Worm (Caenorhabditis elegans): ENCODE data around the gene T07A9.12.

- TF ChIP-seq tbx-37 (GFP tag; conservative IDR thresholded peaks at IDR 0.05) (no peak), hmg-4 (GFP tag; optimal IDR thresholded peaks at IDR 0.05) (no peak), ceh-36 (tag; optimal IDR thresholded peaks at IDR 0.05) (no peak), sea-1 (GFP tag; conservative IDR thresholded peaks at IDR 0.05) (no peak), ama-1 (optimal IDR thresholded peaks at IDR 0.05) (no peak), tra-4 (tag; optimal IDR thresholded peaks at IDR 0.05) (no peak), B0310.2 (tag; optimal IDR thresholded peaks at IDR 0.05) (no peak), tbx-11 (GFP tag; IDR thresholded peaks at IDR 0.05) (no peak), ets-7 (tag; optimal IDR thresholded peaks at IDR 0.05) (no peak), ceh-13 (GFP tag; optimal IDR thresholded peaks at IDR 0.05) (no peak), pes-1 (GFP tag; IDR thresholded peaks at IDR 0.05) (no peak)
These were observed 14.3 kb upstream of the T07A9.12 start, which contains the start of gene rrp-8 for ce11 chrIV:396373-396772.

All from whole organism, early embryonic.